Worm (Caenorhabditis elegans): Measurements from ENCODE around the gene clh-6.

The clh-6 gene

ce11 chrV:12063036-12063435 is at the start of gene clh-6:
Gene clh-6 (minus strand): TSS chrV:12063368.
- TF ChIP-seq unc-62 (GFP tag; optimal IDR thresholded peaks at IDR 0.05) = no peak

- no peak for TF ChIP-seq unc-62 (GFP tag; optimal IDR thresholded peaks at IDR 0.05)
These were observed 48.3 kb upstream of the clh-6 start, which contains the start of gene lhpp-1 for ce11 chrV:12111452-12111851. Gene lhpp-1 (minus strand): TSS chrV:12111805.

- no peak for TF ChIP-seq unc-62 (GFP tag; optimal IDR thresholded peaks at IDR 0.05)
These were observed 43.7 kb upstream of the clh-6 start, which contains the start of gene nhr-136 for ce11 chrV:12106841-12107240. Gene nhr-136 (plus strand): TSS chrV:12107141.

ce11 chrV:12103920-12104319 is 40.8 kb upstream of the clh-6 start, which contains the start of gene nhr-153:
Gene nhr-153 (plus strand): TSS chrV:12104220.
- TF ChIP-seq unc-62 (GFP tag; optimal IDR thresholded peaks at IDR 0.05) = no peak

- TF ChIP-seq unc-62 (GFP tag; optimal IDR thresholded peaks at IDR 0.05) = no peak
These were observed 37.7 kb upstream of the clh-6 start, which contains the start of gene nhr-154 for ce11 chrV:12100794-12101343. Gene nhr-154 (plus strand): TSS chrV:12101293.

ce11 chrV:12098123-12098522 is 35.0 kb upstream of the clh-6 start, which contains the start of gene nhr-209:
Gene nhr-209 (plus strand): TSS chrV:12098149.
- no peak for TF ChIP-seq unc-62 (GFP tag; optimal IDR thresholded peaks at IDR 0.05)

- no peak for TF ChIP-seq unc-62 (GFP tag; optimal IDR thresholded peaks at IDR 0.05)
These were observed 32.7 kb upstream of the clh-6 start, which contains the start of gene nhr-207 for ce11 chrV:12095865-12096264. Gene nhr-207 (plus strand): TSS chrV:12096146.

ce11 chrV:12094030-12094429 is 30.9 kb upstream of the clh-6 start, which contains the start of gene nhr-208:
Gene nhr-208 (plus strand): TSS chrV:12094317.
- TF ChIP-seq unc-62 (GFP tag; optimal IDR thresholded peaks at IDR 0.05) = no peak

- no peak for TF ChIP-seq unc-62 (GFP tag; optimal IDR thresholded peaks at IDR 0.05)
These were observed 28.6 kb upstream of the clh-6 start, which contains the start of gene nhr-206 for ce11 chrV:12091759-12092158. Gene nhr-206 (plus strand): TSS chrV:12092006.

ce11 chrV:12088773-12089172 is 25.6 kb upstream of the clh-6 start, which contains the start of gene R07B7.12:
Gene R07B7.12 (plus strand): TSS chrV:12089073.
- TF ChIP-seq unc-62 (GFP tag; optimal IDR thresholded peaks at IDR 0.05) = no peak

- TF ChIP-seq unc-62 (GFP tag; optimal IDR thresholded peaks at IDR 0.05) = no peak
These were observed 23.8 kb upstream of the clh-6 start, which contains the start of gene gana-1 for ce11 chrV:12086934-12087333. Gene gana-1 (plus strand): TSS chrV:12087234.

ce11 chrV:12085867-12086634 is 22.9 kb upstream of the clh-6 start:
- TF ChIP-seq unc-62 (GFP tag; optimal IDR thresholded peaks at IDR 0.05) = no peak

ce11 chrV:12084216-12084615 is 21.0 kb upstream of the clh-6 start, which contains the start of gene R07B7.8:
Gene R07B7.8 (minus strand): TSS chrV:12084316.
- TF ChIP-seq unc-62 (GFP tag; optimal IDR thresholded peaks at IDR 0.05) = no peak

- TF ChIP-seq unc-62 (GFP tag; optimal IDR thresholded peaks at IDR 0.05) = no peak
These were observed 19.8 kb upstream of the clh-6 start, which contains the start of gene R07B7.10 for ce11 chrV:12082932-12083331. Gene R07B7.10 (plus strand): TSS chrV:12083216.

ce11 chrV:12080274-12080673 is 17.1 kb upstream of the clh-6 start, which contains the start of gene R07B7.9:
Gene R07B7.9 (minus strand): TSS chrV:12080374.
- TF ChIP-seq unc-62 (GFP tag; optimal IDR thresholded peaks at IDR 0.05) = no peak

ce11 chrV:12075983-12076382 is 12.8 kb upstream of the clh-6 start:
- no peak for TF ChIP-seq unc-62 (GFP tag; optimal IDR thresholded peaks at IDR 0.05)
